Worm (Caenorhabditis elegans): Measurements from ENCODE around the gene srz-38.

- TF ChIP-seq pha-4 (tag; optimal IDR thresholded peaks at IDR 0.05): no peak
- TF ChIP-seq unc-120 (tag; optimal IDR thresholded peaks at IDR 0.05; ENCODE audit: poor library complexity, severe bottlenecking): no peak
- TF ChIP-seq mab-5 (tag; optimal IDR thresholded peaks at IDR 0.05): no peak
- no peak for TF ChIP-seq ces-1 (GFP tag; optimal IDR thresholded peaks at IDR 0.05)
- no peak for TF ChIP-seq lin-32 (GFP tag; optimal IDR thresholded peaks at IDR 0.05)
Observed at ce11 chrIV:16384665-16385064, 49.5 kb downstream of the srz-38 start.

All from whole organism, mixed stage, embryonic.